Worm (Caenorhabditis elegans) whole organism, L2 larva: Measurements from ENCODE around the gene srd-34.
A peak's percentile ranks its signal among the peaks of the same experiment; 100 is the strongest.

Source experiments
- C34F6.9 ChIP-seq: fragments of 150-350 bp; optimal IDR thresholded peaks from 2 replicates; lab custom pipeline; 2014; ENCODE audit warnings: missing biosample characterization, missing genetic modification characterization
- F13H6.1 ChIP-seq: sonication (generic microtip); optimal IDR thresholded peaks from 2 replicates; lab custom pipeline; 2016; ENCODE audit warnings: missing genetic modification characterization, missing compliant biosample characterization
- R02D3.7 ChIP-seq: fragments of 150-350 bp; optimal IDR thresholded peaks from 2 replicates; lab custom pipeline; 2014; ENCODE audit warnings: missing biosample characterization, missing genetic modification characterization
- ZK546.5 ChIP-seq: sonication (generic microtip); optimal IDR thresholded peaks from 2 replicates; lab custom pipeline; 2017; ENCODE audit warnings: missing biosample characterization, missing genetic modification characterization
- alr-1 ChIP-seq: fragments of 150-350 bp; optimal IDR thresholded peaks from 2 replicates; lab custom pipeline; 2014; ENCODE audit warnings: missing biosample characterization, missing genetic modification characterization
- ama-1 ChIP-seq: fragments of 150-350 bp; optimal IDR thresholded peaks from 2 replicates; lab custom pipeline; 2018; ENCODE audit warnings: inconsistent platforms
- blmp-1 ChIP-seq: sonication (generic microtip); optimal IDR thresholded peaks from 2 replicates; lab custom pipeline; 2017; ENCODE audit warnings: missing genetic modification characterization, mild to moderate bottlenecking, missing compliant biosample characterization, antibody characterized with exemption, moderate library complexity; ENCODE audit not compliant: insufficient read depth
- ceh-16 ChIP-seq: fragments of 150-350 bp; optimal IDR thresholded peaks from 2 replicates; lab custom pipeline; 2014; ENCODE audit warnings: missing biosample characterization, missing genetic modification characterization
- crh-2 ChIP-seq: sonication (generic microtip); optimal IDR thresholded peaks from 2 replicates; lab custom pipeline; 2017; ENCODE audit warnings: missing biosample characterization, missing genetic modification characterization
- egl-27 ChIP-seq: sonication (generic microtip); optimal IDR thresholded peaks from 3 replicates; lab custom pipeline; 2017; ENCODE audit warnings: missing biosample characterization, missing genetic modification reagents, missing genetic modification characterization
- elt-1 ChIP-seq: fragments of 150-350 bp; optimal IDR thresholded peaks from 2 replicates; lab custom pipeline; 2014; ENCODE audit warnings: missing biosample characterization, missing genetic modification characterization
- elt-3 ChIP-seq: sonication (generic microtip); optimal IDR thresholded peaks from 2 replicates; lab custom pipeline; 2017; ENCODE audit warnings: missing biosample characterization, missing genetic modification characterization
- fos-1 ChIP-seq: fragments of 150-350 bp; optimal IDR thresholded peaks from 2 replicates; lab custom pipeline; 2014; ENCODE audit warnings: missing biosample characterization, missing genetic modification characterization
- lin-13 ChIP-seq: fragments of 150-350 bp; optimal IDR thresholded peaks from 2 replicates; lab custom pipeline; 2014; ENCODE audit warnings: missing biosample characterization, missing genetic modification reagents, missing genetic modification characterization
- lin-39 ChIP-seq: fragments of 150-350 bp; optimal IDR thresholded peaks from 2 replicates; lab custom pipeline; 2014; ENCODE audit warnings: missing biosample characterization, missing genetic modification reagents, missing genetic modification characterization
- lsy-2 ChIP-seq, 2 experiments: fragments of 150-350 bp in 1 of 2; sonication (generic microtip) in 1 of 2; optimal IDR thresholded peaks; 2 replicates each; lab custom pipeline; 2014 to 2017; ENCODE audit warnings: missing biosample characterization in 2 of 2, missing genetic modification characterization in 2 of 2
- mbf-1 ChIP-seq: sonication (generic microtip); optimal IDR thresholded peaks from 2 replicates; lab custom pipeline; 2017; ENCODE audit warnings: missing biosample characterization, missing genetic modification characterization
- mdl-1 ChIP-seq, 2 experiments: fragments of 150-350 bp in 1 of 2; sonication (generic microtip) in 1 of 2; optimal IDR thresholded peaks; 2 replicates each; lab custom pipeline; 2017; ENCODE audit warnings: missing biosample characterization in 2 of 2, missing genetic modification characterization in 2 of 2
- nhr-11 ChIP-seq: fragments of 150-350 bp; optimal IDR thresholded peaks from 2 replicates; lab custom pipeline; 2014; ENCODE audit warnings: missing biosample characterization, missing genetic modification characterization
- nhr-129 ChIP-seq: fragments of 150-350 bp; optimal IDR thresholded peaks from 2 replicates; lab custom pipeline; 2014; ENCODE audit warnings: missing biosample characterization, missing genetic modification characterization
- nhr-21 ChIP-seq: fragments of 150-350 bp; optimal IDR thresholded peaks from 2 replicates; lab custom pipeline; 2014; ENCODE audit warnings: missing biosample characterization, missing genetic modification characterization
- nhr-23 ChIP-seq: fragments of 150-350 bp; optimal IDR thresholded peaks from 2 replicates; lab custom pipeline; 2014; ENCODE audit warnings: missing biosample characterization, missing genetic modification reagents, missing genetic modification characterization
- nhr-237 ChIP-seq: fragments of 150-350 bp; optimal IDR thresholded peaks from 2 replicates; lab custom pipeline; 2014; ENCODE audit warnings: missing biosample characterization, missing genetic modification characterization
- nhr-6 ChIP-seq: fragments of 150-350 bp; optimal IDR thresholded peaks from 2 replicates; lab custom pipeline; 2014; ENCODE audit warnings: missing biosample characterization, missing genetic modification characterization
- nhr-77 ChIP-seq: fragments of 150-350 bp; optimal IDR thresholded peaks from 2 replicates; lab custom pipeline; 2014; ENCODE audit warnings: missing biosample characterization, missing genetic modification characterization
- peb-1 ChIP-seq: fragments of 150-350 bp; optimal IDR thresholded peaks from 2 replicates; lab custom pipeline; 2014; ENCODE audit warnings: missing biosample characterization, missing genetic modification characterization
- sem-4 ChIP-seq: fragments of 150-350 bp; optimal IDR thresholded peaks from 2 replicates; lab custom pipeline; 2014; ENCODE audit warnings: missing biosample characterization, missing genetic modification reagents, missing genetic modification characterization
- sma-3 ChIP-seq: sonication (generic microtip); optimal IDR thresholded peaks from 2 replicates; lab custom pipeline; 2016; ENCODE audit warnings: missing genetic modification reagents, missing genetic modification characterization, missing compliant biosample characterization
- sma-9 ChIP-seq, 2 experiments: fragments of 150-350 bp in 1 of 2; sonication (generic microtip) in 1 of 2; optimal IDR thresholded peaks; 2 replicates each; lab custom pipeline; 2014 to 2016; ENCODE audit warnings: missing genetic modification characterization in 2 of 2, mild to moderate bottlenecking in 1 of 2, missing biosample characterization in 1 of 2, missing compliant biosample characterization in 1 of 2, missing genetic modification reagents in 1 of 2, moderate library complexity in 1 of 2
- snpc-4 ChIP-seq: fragments of 150-350 bp; optimal IDR thresholded peaks from 2 replicates; lab custom pipeline; 2014; ENCODE audit warnings: missing biosample characterization, missing genetic modification characterization
- unc-39 ChIP-seq: fragments of 150-350 bp; optimal IDR thresholded peaks from 2 replicates; lab custom pipeline; 2014; ENCODE audit warnings: missing biosample characterization, missing genetic modification characterization
- unc-55 ChIP-seq: fragments of 150-350 bp; sonication (generic microtip); optimal IDR thresholded peaks from 3 replicates; lab custom pipeline; 2014; ENCODE audit warnings: missing biosample characterization, missing genetic modification reagents, missing genetic modification characterization
- zag-1 ChIP-seq: fragments of 150-350 bp; optimal IDR thresholded peaks from 2 replicates; lab custom pipeline; 2014; ENCODE audit warnings: missing biosample characterization, missing genetic modification characterization
- ztf-1 ChIP-seq: fragments of 200-800 bp; sonication (Bioruptor generic); conservative IDR thresholded peaks from 2 replicates; pipeline ENCODE4 v1.3.6; 2022; ENCODE audit warnings: missing genetic modification characterization, missing compliant biosample characterization
- ztf-11 ChIP-seq: sonication (generic microtip); optimal IDR thresholded peaks from 2 replicates; lab custom pipeline; 2017; ENCODE audit warnings: missing biosample characterization, missing genetic modification characterization

Gene srd-34

ce11 chrV:10557094-10557493, 8.2 kb upstream of the srd-34 start:
- TF ChIP-seq blmp-1 (tag; lab: Kevin White, UChicago) (peak; percentile 3), fos-1 (peak; percentile 7), nhr-21 (tag; lab: Kevin White, UChicago) (peak; percentile 24), lsy-2 (tag; optimal IDR thresholded peaks at IDR 0.05; lab: Kevin White, UChicago) (no peak), ceh-16 (tag; lab: Kevin White, UChicago) (no peak), sma-3 (GFP tag; lab: Kevin White, UChicago) (peak; percentile 63), nhr-11 (tag; lab: Kevin White, UChicago) (no peak), sma-9 (GFP tag; optimal IDR thresholded peaks at IDR 0.05; lab: Kevin White, UChicago) (peak; percentile 43), sma-9 (tag; optimal IDR thresholded peaks at IDR 0.05; lab: Kevin White, UChicago) (no peak), crh-2 (peak; percentile 1)

ce11 chrV:10556362-10556761, 7.5 kb upstream of the srd-34 start:
- TF ChIP-seq peb-1 (no peak), sma-3 (GFP tag; lab: Kevin White, UChicago) (peak; percentile 54)
- TF ChIP-seq, all 48 proteins: peak for 1

ce11 chrV:10555239-10555638, 6.4 kb upstream of the srd-34 start, which contains the start of gene F32G8.3:
F32G8.3 (minus strand) TSS chrV:10555339.
- TF ChIP-seq lin-39 (tag; lab: Kevin White, UChicago), result no peak
- no peak for TF ChIP-seq nhr-77 (tag; lab: Kevin White, UChicago)

ce11 chrV:10549717-10550116, 836 bp upstream of the srd-34 start, which contains the start of gene F32G8.2:
F32G8.2 (plus strand) TSS chrV:10550017.
- TF ChIP-seq C34F6.9 (tag; lab: Kevin White, UChicago) (no peak), ZK546.5 (tag; lab: Kevin White, UChicago) (no peak), zag-1 (tag; lab: Kevin White, UChicago) (no peak), F13H6.1 (tag; lab: Kevin White, UChicago) (no peak), lsy-2 (tag; optimal IDR thresholded peaks at IDR 0.05; lab: Kevin White, UChicago) (no peak), ztf-1 (GFP tag; lab: Robert Waterston, UW) (no peak), peb-1 (no peak)

- TF ChIP-seq blmp-1 (tag; lab: Kevin White, UChicago) (no peak), sma-9 (GFP tag; optimal IDR thresholded peaks at IDR 0.05; lab: Kevin White, UChicago) (peak; percentile 59), sma-9 (tag; optimal IDR thresholded peaks at IDR 0.05; lab: Kevin White, UChicago) (no peak), crh-2 (peak; percentile 24), nhr-77 (tag; lab: Kevin White, UChicago) (peak; percentile 27), fos-1 (peak; percentile 41)
These were observed 2.1 kb downstream of the srd-34 start, which contains the start of gene F25D1.5 for ce11 chrV:10546749-10547148. F25D1.5 (minus strand) TSS chrV:10546783.

ce11 chrV:10540024-10540423, 8.9 kb downstream of the srd-34 start, which contains the start of gene degt-1:
degt-1 (plus strand) TSS chrV:10540324.
- no peak for TF ChIP-seq snpc-4
- TF ChIP-seq ceh-16 (tag; lab: Kevin White, UChicago), result no peak
- TF ChIP-seq unc-55 (GFP tag; lab: Kevin White, UChicago), result no peak
- TF ChIP-seq nhr-77 (tag; lab: Kevin White, UChicago), result no peak
- no peak for TF ChIP-seq ama-1 (lab: Kevin White, UChicago)
- TF ChIP-seq nhr-21 (tag; lab: Kevin White, UChicago), result no peak
- no peak for TF ChIP-seq ZK546.5 (tag; lab: Kevin White, UChicago)

- TF ChIP-seq sem-4, result no peak
- no peak for TF ChIP-seq nhr-6 (tag; lab: Kevin White, UChicago)
- TF ChIP-seq ztf-1 (GFP tag; lab: Robert Waterston, UW), result no peak
- TF ChIP-seq egl-27, result no peak
- no peak for TF ChIP-seq fos-1
- no peak for TF ChIP-seq elt-1
- TF ChIP-seq unc-39 (tag; lab: Kevin White, UChicago), result no peak
- no peak for TF ChIP-seq peb-1
These were observed 9.8 kb downstream of the srd-34 start, which contains the start of gene F25D1.8 for ce11 chrV:10539114-10539513. F25D1.8 (plus strand) TSS chrV:10539414.

- TF ChIP-seq nhr-129 (tag; lab: Kevin White, UChicago) (peak; percentile 97), unc-39 (tag; lab: Kevin White, UChicago) (no peak), nhr-237 (tag; lab: Kevin White, UChicago) (no peak), ztf-1 (GFP tag; lab: Robert Waterston, UW) (no peak), mbf-1 (tag; lab: Kevin White, UChicago) (no peak), nhr-11 (tag; lab: Kevin White, UChicago) (no peak), elt-3 (tag; lab: Kevin White, UChicago) (no peak), mdl-1 (tag; optimal IDR thresholded peaks at IDR 0.05; lab: Kevin White, UChicago) (peak in 1 of 2 experiments; percentile 79), ztf-11 (no peak), egl-27 (peak; percentile 87), zag-1 (tag; lab: Kevin White, UChicago) (peak; percentile 64), elt-1 (no peak), ceh-16 (tag; lab: Kevin White, UChicago) (peak; percentile 86), sma-9 (GFP tag; optimal IDR thresholded peaks at IDR 0.05; lab: Kevin White, UChicago) (peak; percentile 95), sma-9 (tag; optimal IDR thresholded peaks at IDR 0.05; lab: Kevin White, UChicago) (no peak), alr-1 (no peak), sem-4 (peak; percentile 95), lin-13 (GFP tag; lab: Kevin White, UChicago) (peak; percentile 93), nhr-23 (tag; lab: Kevin White, UChicago) (no peak), R02D3.7 (tag; lab: Kevin White, UChicago) (peak; percentile 42), lin-39 (tag; lab: Kevin White, UChicago) (peak; percentile 2), peb-1 (no peak)
These were observed 12.1 kb downstream of the srd-34 start for ce11 chrV:10536808-10537207.
